Fruit fly (Drosophila melanogaster) Kc167 (cell line): ENCODE results near the gene cpo.

Source experiments
- Myc ChIP-seq: fragments of >200 bp; optimal IDR thresholded peaks from 2 replicates; lab custom pipeline; 2017; ENCODE audit warnings: missing external identifiers
- Sin3A ChIP-seq: fragments of >200 bp; optimal IDR thresholded peaks from 2 replicates; lab custom pipeline; 2018; ENCODE audit warnings: missing external identifiers
- h ChIP-seq: fragments of >200 bp; optimal IDR thresholded peaks from 3 replicates; lab custom pipeline; 2018; ENCODE audit warnings: missing external identifiers
- insv ChIP-seq: fragments of >200 bp; optimal IDR thresholded peaks from 3 replicates; lab custom pipeline; 2018; ENCODE audit warnings: missing external identifiers
- psq ChIP-seq: fragments of >200 bp; optimal IDR thresholded peaks from 2 replicates; lab custom pipeline; 2017; ENCODE audit warnings: missing external identifiers
- ttk ChIP-seq: sonication (Bioruptor generic); optimal IDR thresholded peaks from 2 replicates; lab custom pipeline; 2017; ENCODE audit warnings: missing external identifiers

The cpo gene

dm6 chr3R:17952412-17952811 lies 32.8 kb downstream of the cpo start:
- TF ChIP-seq Sin3A (lab: Kevin White, UChicago) (no peak), insv (lab: Kevin White, UChicago) (no peak), ttk (lab: Kevin White, UChicago) (no peak), psq (no peak), Myc (no peak), h (no peak)

DNA sequence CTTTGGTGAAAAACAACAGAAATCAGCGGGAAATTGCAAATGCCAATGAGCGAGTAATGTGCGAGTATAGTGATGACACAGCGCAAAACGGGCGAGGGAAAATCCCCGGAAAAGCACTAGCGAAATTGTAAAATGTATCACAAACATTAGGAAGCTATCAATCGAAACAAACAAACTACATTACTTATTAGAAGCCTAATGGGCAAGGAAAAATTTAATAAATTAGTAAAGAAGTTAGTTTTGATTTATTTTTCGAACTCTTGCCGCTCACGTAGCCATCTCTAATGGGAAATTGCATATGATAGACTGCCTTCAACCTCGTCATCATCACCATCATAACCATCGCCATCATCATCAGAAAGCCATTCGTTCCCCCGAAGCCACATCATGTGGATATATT lies 34.3 kb downstream of the cpo start:
- TF ChIP-seq h (no peak), insv (lab: Kevin White, UChicago) (no peak), Sin3A (lab: Kevin White, UChicago) (no peak), Myc (no peak), psq (no peak), ttk (lab: Kevin White, UChicago) (no peak)

DNA sequence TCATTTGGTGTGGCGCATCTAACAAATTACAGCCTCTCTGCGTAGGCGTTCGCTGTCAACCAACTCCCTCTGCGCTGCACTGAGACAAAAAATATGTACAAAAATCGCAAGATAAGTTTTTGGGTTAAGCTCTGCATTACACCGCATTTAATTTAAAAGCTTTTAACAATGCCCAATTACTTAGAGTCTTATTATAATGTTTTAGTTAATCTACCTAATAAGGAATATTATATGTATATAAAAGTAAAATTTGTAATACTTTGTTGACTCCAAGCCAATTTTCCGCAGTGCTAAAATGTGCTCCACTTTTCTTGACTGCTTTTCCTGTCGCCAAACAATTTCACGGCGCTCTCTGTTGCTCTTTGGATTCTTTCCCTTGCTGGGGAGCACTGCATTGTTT lies 36.1 kb downstream of the cpo start:
- TF ChIP-seq Sin3A (lab: Kevin White, UChicago) (no peak), psq (no peak), insv (lab: Kevin White, UChicago) (no peak), h (no peak), ttk (lab: Kevin White, UChicago) (no peak), Myc (no peak)

- TF ChIP-seq psq (no peak), ttk (lab: Kevin White, UChicago) (no peak), Sin3A (lab: Kevin White, UChicago) (no peak), h (no peak), Myc (no peak), insv (lab: Kevin White, UChicago) (no peak)
These were observed 38.1 kb downstream of the cpo start for dm6 chr3R:17957782-17958181.

DNA sequence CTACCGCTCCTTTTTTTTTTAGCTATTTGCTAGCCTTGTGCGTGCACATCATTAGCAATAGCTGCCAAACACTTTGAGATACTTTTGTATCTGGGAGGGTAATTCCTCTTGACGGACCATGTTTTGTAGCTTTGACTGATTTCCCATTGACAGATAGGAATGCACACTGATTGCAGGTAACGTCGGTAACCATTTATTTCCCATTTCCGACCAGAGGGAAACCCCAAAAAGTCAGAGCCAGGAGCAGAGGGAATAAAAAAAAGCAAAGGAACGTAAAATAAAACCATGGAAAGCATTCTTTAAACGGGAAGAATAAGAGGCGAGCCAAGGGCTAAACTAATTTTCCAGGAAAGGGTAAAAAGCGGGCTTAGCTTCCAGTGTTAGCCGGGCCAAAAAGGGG lies 38.7 kb downstream of the cpo start:
- TF ChIP-seq psq, result no peak
- no peak for TF ChIP-seq insv (lab: Kevin White, UChicago)
- TF ChIP-seq Sin3A (lab: Kevin White, UChicago), result no peak
- TF ChIP-seq Myc, result no peak
- TF ChIP-seq ttk (lab: Kevin White, UChicago), result no peak
- no peak for TF ChIP-seq h

DNA sequence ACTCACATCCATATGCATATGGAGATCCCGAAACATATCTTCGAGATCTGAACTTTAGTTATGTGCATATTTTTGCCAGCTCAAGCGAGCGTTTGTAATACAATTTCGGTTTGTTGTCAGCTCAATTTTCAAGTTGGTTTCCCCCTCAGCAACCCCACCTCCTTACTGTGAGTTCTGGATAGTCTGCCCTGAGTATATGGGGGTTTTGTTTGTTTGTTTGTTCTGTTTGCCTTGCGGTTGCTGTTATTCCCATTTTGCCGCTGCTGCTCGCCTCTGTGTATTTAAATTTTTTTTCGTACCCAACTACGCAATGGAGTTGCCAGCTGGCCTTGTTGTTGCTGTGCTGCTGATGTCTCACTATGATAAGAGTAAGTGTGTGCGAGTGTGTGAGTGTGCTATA lies 45.7 kb downstream of the cpo start:
- TF ChIP-seq Myc, result no peak
- TF ChIP-seq h, result no peak
- TF ChIP-seq Sin3A (lab: Kevin White, UChicago), result no peak
- TF ChIP-seq psq, result no peak
- TF ChIP-seq ttk (lab: Kevin White, UChicago), result no peak

dm6 chr3R:17966013-17966412 lies 46.4 kb downstream of the cpo start:
- TF ChIP-seq psq, result no peak
- TF ChIP-seq ttk (lab: Kevin White, UChicago), result no peak
- TF ChIP-seq Myc, result no peak
- TF ChIP-seq h, result no peak
- no peak for TF ChIP-seq Sin3A (lab: Kevin White, UChicago)
- TF ChIP-seq insv (lab: Kevin White, UChicago), result no peak

- TF ChIP-seq ttk (lab: Kevin White, UChicago), result no peak
- TF ChIP-seq psq, result no peak
- TF ChIP-seq Sin3A (lab: Kevin White, UChicago), result no peak
- no peak for TF ChIP-seq Myc
- no peak for TF ChIP-seq h
- no peak for TF ChIP-seq insv (lab: Kevin White, UChicago)
These were observed 49.0 kb downstream of the cpo start for dm6 chr3R:17968632-17969031.

dm6 chr3R:17970842-17971241 lies 51.2 kb downstream of the cpo start:
- TF ChIP-seq h (no peak), Myc (no peak), insv (lab: Kevin White, UChicago) (no peak), Sin3A (lab: Kevin White, UChicago) (no peak), ttk (lab: Kevin White, UChicago) (no peak), psq (no peak)

- TF ChIP-seq Myc (no peak), h (no peak), psq (no peak), Sin3A (lab: Kevin White, UChicago) (no peak), insv (lab: Kevin White, UChicago) (no peak), ttk (lab: Kevin White, UChicago) (no peak)
These were observed 85.1 kb downstream of the cpo start for dm6 chr3R:18004698-18005097.

- TF ChIP-seq h, result no peak
- TF ChIP-seq psq, result no peak
- no peak for TF ChIP-seq ttk (lab: Kevin White, UChicago)
- no peak for TF ChIP-seq Myc
- no peak for TF ChIP-seq insv (lab: Kevin White, UChicago)
- TF ChIP-seq Sin3A (lab: Kevin White, UChicago), result no peak
These were observed 86.9 kb downstream of the cpo start for dm6 chr3R:18006483-18006882.

dm6 chr3R:18013149-18013548 lies 93.5 kb downstream of the cpo start:
- TF ChIP-seq ttk (lab: Kevin White, UChicago) (no peak), psq (no peak), insv (lab: Kevin White, UChicago) (no peak), Sin3A (lab: Kevin White, UChicago) (no peak), h (no peak)

DNA sequence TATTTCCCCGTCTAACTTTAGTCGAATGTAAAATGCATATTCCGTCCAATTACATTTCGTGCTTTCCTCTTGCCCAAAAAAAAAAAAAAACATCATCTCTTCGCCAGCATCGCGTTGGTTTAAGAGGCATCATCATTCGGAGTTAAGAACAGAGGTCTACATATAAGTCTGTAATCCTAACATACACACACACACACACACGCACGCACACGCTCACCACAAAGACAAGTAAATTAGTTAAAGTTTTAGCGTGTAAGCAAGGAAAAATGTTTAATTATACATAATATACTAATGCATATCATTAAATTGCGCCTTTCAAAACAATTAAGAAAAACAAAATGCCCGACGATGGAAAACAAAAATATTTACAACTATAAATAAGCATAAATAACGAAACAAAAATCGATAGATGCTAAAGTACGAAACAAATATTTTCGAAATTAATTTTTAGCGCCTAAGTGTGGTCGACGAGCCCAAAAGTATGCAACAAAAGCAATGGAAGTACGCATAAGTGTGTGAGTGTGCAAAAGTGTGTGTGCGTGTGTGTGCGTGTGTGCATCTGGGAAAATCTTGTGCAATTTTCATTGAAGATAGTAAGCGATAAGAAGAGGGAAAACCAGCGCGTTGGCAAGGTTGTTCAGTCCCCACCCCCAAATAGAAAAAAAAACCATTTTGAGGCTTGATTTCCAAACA lies 96.2 kb downstream of the cpo start:
- TF ChIP-seq Sin3A (lab: Kevin White, UChicago), result no peak
- no peak for TF ChIP-seq ttk (lab: Kevin White, UChicago)
- no peak for TF ChIP-seq Myc
- no peak for TF ChIP-seq psq
- no peak for TF ChIP-seq h
- no peak for TF ChIP-seq insv (lab: Kevin White, UChicago)
